Fruit fly (Drosophila melanogaster) whole organism, embryonic: ENCODE measurements around the gene Dscam3.
"Not testable (repeated sequence)": the region's sequence is repeated elsewhere in the genome, so short reads cannot be mapped to it uniquely, and the experiment has no call there.

Experiments used
- CG13287 ChIP-seq: fragments of 200-800 bp; sonication (Bioruptor generic); IDR thresholded peaks from 2 replicates; pipeline ENCODE4 v1.3.6; 2022; ENCODE audit warnings: missing biosample characterization, missing genetic modification characterization; ENCODE audit not compliant: partially characterized antibody
- CG14965 ChIP-seq: fragments of 200-800 bp; sonication (Bioruptor generic); optimal IDR thresholded peaks from 2 replicates; lab custom pipeline; 2016; ENCODE audit warnings: missing biosample characterization, missing genetic modification characterization, borderline replicate concordance
- CG17568 ChIP-seq: fragments of 200-800 bp; sonication (Bioruptor generic); optimal IDR thresholded peaks from 2 replicates; lab custom pipeline; 2018; ENCODE audit warnings: missing biosample characterization, mild to moderate bottlenecking, missing genetic modification characterization, moderate library complexity
- CG18262 ChIP-seq: fragments of 200-800 bp; optimal IDR thresholded peaks from 3 replicates; lab custom pipeline; 2019; ENCODE audit warnings: missing biosample characterization, mild to moderate bottlenecking, missing genetic modification characterization, moderate library complexity
- CG2120 ChIP-seq: fragments of 200-800 bp; sonication (Bioruptor generic); optimal IDR thresholded peaks from 3 replicates; lab custom pipeline; 2016; ENCODE audit warnings: missing biosample characterization, missing genetic modification characterization
- CG2678 ChIP-seq: fragments of 200-800 bp; sonication (Bioruptor generic); optimal IDR thresholded peaks from 3 replicates; lab custom pipeline; 2019; ENCODE audit warnings: missing biosample characterization, mild to moderate bottlenecking, missing genetic modification characterization, moderate library complexity
- CG3726 ChIP-seq: fragments of 200-800 bp; sonication (Bioruptor generic); IDR thresholded peaks from 3 replicates; pipeline ENCODE4, ENCODE4 v1.3.6; 2022; ENCODE audit warnings: missing biosample characterization, missing genetic modification characterization
- CG4404 ChIP-seq: fragments of 200-800 bp; sonication (Bioruptor generic); IDR thresholded peaks from 2 replicates; pipeline ENCODE4 v1.3.6; 2022; ENCODE audit warnings: missing biosample characterization, missing genetic modification characterization
- CG7372 ChIP-seq: fragments of 200-800 bp; sonication (Bioruptor generic); IDR thresholded peaks from 2 replicates; pipeline ENCODE4 v1.3.6; 2022; ENCODE audit warnings: missing biosample characterization, missing genetic modification characterization
- CG7839 ChIP-seq: fragments of 200-800 bp; sonication (Bioruptor generic); optimal IDR thresholded peaks from 3 replicates; lab custom pipeline; 2018; ENCODE audit warnings: missing biosample characterization, mild to moderate bottlenecking, missing genetic modification characterization, moderate library complexity
- Ets65A ChIP-seq: fragments of 200-800 bp; sonication (Bioruptor generic); peaks from one replicate; lab custom pipeline; 2016; ENCODE audit warnings: missing biosample characterization, missing genetic modification characterization
- Fer2 ChIP-seq: fragments of 200-800 bp; sonication (Bioruptor generic); optimal IDR thresholded peaks from 2 replicates; lab custom pipeline; 2018; ENCODE audit warnings: missing biosample characterization, mild to moderate bottlenecking, missing genetic modification characterization, moderate library complexity
- H2.0 ChIP-seq: fragments of 200-800 bp; sonication (Bioruptor generic); IDR thresholded peaks from 2 replicates; pipeline ENCODE4 v1.3.6; 2022; ENCODE audit warnings: missing biosample characterization, missing genetic modification characterization
- Hsf ChIP-seq: fragments of 200-800 bp; sonication (Bioruptor generic); optimal IDR thresholded peaks from 3 replicates; lab custom pipeline; 2016; ENCODE audit warnings: missing biosample characterization, missing genetic modification characterization
- NC2α ChIP-seq: fragments of 200-800 bp; sonication (Bioruptor generic); optimal IDR thresholded peaks from 2 replicates; lab custom pipeline; 2016; ENCODE audit warnings: missing biosample characterization, missing genetic modification characterization
- Oaz ChIP-seq: fragments of 200-800 bp; sonication (Bioruptor generic); IDR thresholded peaks from 2 replicates; pipeline ENCODE4 v1.3.6; 2022; ENCODE audit warnings: missing biosample characterization, missing genetic modification characterization
- Opbp ChIP-seq: fragments of 200-800 bp; sonication (Bioruptor generic); IDR thresholded peaks from 3 replicates; pipeline ENCODE4 v1.3.6; 2022; ENCODE audit warnings: missing biosample characterization, missing genetic modification characterization; ENCODE audit not compliant: partially characterized antibody
- Sox102F ChIP-seq: fragments of 200-800 bp; sonication (Bioruptor generic); optimal IDR thresholded peaks from 2 replicates; lab custom pipeline; 2018; ENCODE audit warnings: missing biosample characterization, mild to moderate bottlenecking, missing genetic modification characterization, moderate library complexity
- ap ChIP-seq: fragments of 200-800 bp; sonication (Bioruptor generic); IDR thresholded peaks from 2 replicates; pipeline ENCODE4 v1.3.6; 2022; ENCODE audit warnings: missing biosample characterization, missing genetic modification characterization
- ci ChIP-seq: fragments of 200-800 bp; sonication (Bioruptor generic); IDR thresholded peaks from 3 replicates; pipeline ENCODE4 v1.3.6; 2022; ENCODE audit warnings: missing biosample characterization, missing genetic modification characterization
- dimm ChIP-seq: fragments of 200-800 bp; sonication (Bioruptor generic); IDR thresholded peaks from 2 replicates; pipeline ENCODE4 v1.3.6; 2022; ENCODE audit warnings: missing biosample characterization, missing genetic modification characterization
- dmrt99B ChIP-seq: fragments of 200-800 bp; sonication (Bioruptor generic); optimal IDR thresholded peaks from 2 replicates; lab custom pipeline; 2018; ENCODE audit warnings: missing biosample characterization, mild to moderate bottlenecking, missing genetic modification characterization, moderate library complexity
- gt ChIP-seq: fragments of 200-800 bp; sonication (Bioruptor generic); IDR thresholded peaks from 2 replicates; pipeline ENCODE4 v1.3.6; 2022; ENCODE audit warnings: missing biosample characterization, missing genetic modification characterization
- lmd ChIP-seq: fragments of 200-800 bp; sonication (Bioruptor generic); IDR thresholded peaks from 2 replicates; pipeline ENCODE4 v1.3.6; 2022; ENCODE audit warnings: missing biosample characterization, missing genetic modification characterization
- luna ChIP-seq: fragments of 200-800 bp; sonication (Bioruptor generic); optimal IDR thresholded peaks from 2 replicates; lab custom pipeline; 2016; ENCODE audit warnings: missing biosample characterization, missing genetic modification characterization
- prd ChIP-seq, 3 experiments: fragments of >200 bp in 2 of 3; fragments of 200-800 bp in 1 of 3; sonication (Bioruptor generic) in 1 of 3; optimal IDR thresholded peaks in 2 of 3; IDR thresholded peaks in 1 of 3; 2 replicates in 2 of 3; 3 replicates in 1 of 3; pipeline versions ENCODE4 v1.3.6 to Lab custom; 2017 to 2022; ENCODE audit warnings: missing biosample characterization in 1 of 3, missing genetic modification characterization in 1 of 3
- row ChIP-seq: fragments of 200-800 bp; sonication (Bioruptor generic); IDR thresholded peaks from 3 replicates; pipeline ENCODE4 v1.3.6; 2022; ENCODE audit warnings: missing biosample characterization, missing genetic modification characterization
- sc ChIP-seq, 3 experiments: fragments of >200 bp in 2 of 3; fragments of 200-800 bp in 1 of 3; sonication (Bioruptor generic) in 1 of 3; optimal IDR thresholded peaks; 2 replicates in 2 of 3; 3 replicates in 1 of 3; lab custom pipeline; 2017; ENCODE audit warnings: mild to moderate bottlenecking in 1 of 3, missing biosample characterization in 1 of 3, missing genetic modification characterization in 1 of 3, missing genetic modification reagents in 1 of 3
- sd ChIP-seq: fragments of 200-800 bp; sonication (Bioruptor generic); optimal IDR thresholded peaks from 3 replicates; lab custom pipeline; 2018; ENCODE audit warnings: missing biosample characterization, mild to moderate bottlenecking, missing genetic modification characterization, moderate library complexity
- sens ChIP-seq: fragments of 200-800 bp; sonication (Bioruptor generic); peaks from one replicate; lab custom pipeline; 2016; ENCODE audit warnings: missing biosample characterization, missing genetic modification characterization

Gene Dscam3

dm6 chr3R:17501108-17501507 lies 4.4 kb downstream of the Dscam3 start (continued):
- TF ChIP-seq dmrt99B (tag; lab: Kevin White, UChicago): peak; percentile 7
- TF ChIP-seq CG4404 (GFP tag; lab: Robert Waterston, UW): 0 out of 2 replicates have a peak, but pooled peaks have one; percentile 23
- no peak for TF ChIP-seq CG14965 (GFP tag; lab: Kevin White, UChicago)
- no peak for TF ChIP-seq ci (GFP tag; lab: Robert Waterston, UW)
- peak; percentile 8 for TF ChIP-seq CG7839 (tag; lab: Kevin White, UChicago)
- TF ChIP-seq prd (optimal IDR thresholded peaks at IDR 0.05; lab: Kevin White, UChicago): no peak
- TF ChIP-seq prd (GFP tag; IDR thresholded peaks at IDR 0.05; lab: Robert Waterston, UW): peak; percentile 27; the same call in 1 of the 3 replicates
- peak; percentile 5 for TF ChIP-seq Hsf (GFP tag; lab: Kevin White, UChicago)
- no peak for TF ChIP-seq Opbp (GFP tag; lab: Robert Waterston, UW)
- no peak for TF ChIP-seq CG17568 (GFP tag; lab: Kevin White, UChicago)
- 0 out of 2 replicates have a peak, but pooled peaks have one; percentile 3 for TF ChIP-seq lmd (GFP tag; lab: Robert Waterston, UW)
- TF ChIP-seq Sox102F (GFP tag; lab: Kevin White, UChicago): peak; percentile 9
- no peak for TF ChIP-seq dimm
- peak; percentile 30; the same call in 1 of the 3 replicates for TF ChIP-seq row (GFP tag; lab: Robert Waterston, UW)
- TF ChIP-seq H2.0 (GFP tag; lab: Robert Waterston, UW): 0 out of 2 replicates have a peak, but pooled peaks have one; percentile 7
- no peak for TF ChIP-seq sd
- no peak for TF ChIP-seq CG13287 (GFP tag; lab: Robert Waterston, UW)
- TF ChIP-seq CG18262 (tag; lab: Kevin White, UChicago): no peak

dm6 chr3R:17492071-17492470 lies 13.4 kb downstream of the Dscam3 start:
- TF ChIP-seq CG7372 (GFP tag; lab: Robert Waterston, UW) (peak; percentile 61), Ets65A (GFP tag; lab: Kevin White, UChicago) (peak; percentile 14), prd (optimal IDR thresholded peaks at IDR 0.05; lab: Kevin White, UChicago) (no peak), prd (GFP tag; IDR thresholded peaks at IDR 0.05; lab: Robert Waterston, UW) (0 out of 3 replicates have a peak, but pooled peaks have one; percentile 15), CG2678 (no peak), CG3726 (GFP tag; lab: Robert Waterston, UW) (peak; percentile 53; the same call in 1 of the 3 replicates), Oaz (GFP tag; lab: Robert Waterston, UW) (no peak), ap (GFP tag; lab: Robert Waterston, UW) (no peak), CG2120 (no peak)

- TF ChIP-seq luna (GFP tag; lab: Kevin White, UChicago) (no peak), Ets65A (GFP tag; lab: Kevin White, UChicago) (peak; percentile 67), sens (peak; percentile 3)
These were observed 24.2 kb downstream of the Dscam3 start for dm6 chr3R:17481262-17481661.

dm6 chr3R:17471007-17471406 lies 34.5 kb downstream of the Dscam3 start:
- no peak for TF ChIP-seq sc (optimal IDR thresholded peaks at IDR 0.05; lab: Kevin White, UChicago)
- no peak for TF ChIP-seq sc (GFP tag; optimal IDR thresholded peaks at IDR 0.05; lab: Kevin White, UChicago)
- peak; percentile 16 for TF ChIP-seq Ets65A (GFP tag; lab: Kevin White, UChicago)

- TF ChIP-seq gt, NC2α, Fer2: not testable (repeated sequence)
- TF ChIP-seq, all 482 proteins: peak for 0; not testable (repeated sequence) for 482
These were observed 48.8 kb downstream of the Dscam3 start, which contains the start of gene CG14330 for dm6 chr3R:17456676-17457075. Gene CG14330 (minus strand): TSS chr3R:17456776.
